Worm (Caenorhabditis elegans) whole organism, mixed stage, embryonic: ENCODE measurements around the gene srg-69.

Source experiments
- M03D4.4 ChIP-seq: sonication (generic microtip); optimal IDR thresholded peaks from 2 replicates; lab custom pipeline; 2017; ENCODE audit warnings: mild to moderate bottlenecking, missing genetic modification characterization, missing compliant biosample characterization
- bed-3 ChIP-seq: fragments of 200-800 bp; sonication (Bioruptor generic); optimal IDR thresholded peaks from 3 replicates; lab custom pipeline; 2018; ENCODE audit warnings: mild to moderate bottlenecking, missing genetic modification characterization, moderate library complexity, missing compliant biosample characterization
- blmp-1 ChIP-seq: fragments of 150-350 bp; optimal IDR thresholded peaks from 2 replicates; lab custom pipeline; 2014; ENCODE audit warnings: missing biosample characterization, missing genetic modification characterization
- ceh-39 ChIP-seq: fragments of 150-350 bp; optimal IDR thresholded peaks from 2 replicates; lab custom pipeline; 2014; ENCODE audit warnings: missing biosample characterization, missing genetic modification characterization
- ceh-43 ChIP-seq: fragments of 200-800 bp; sonication (Bioruptor generic); optimal IDR thresholded peaks from 2 replicates; lab custom pipeline; 2018; ENCODE audit warnings: mild to moderate bottlenecking, missing genetic modification characterization, moderate library complexity, missing compliant biosample characterization
- ceh-83 ChIP-seq: fragments of 200-800 bp; sonication (Bioruptor generic); optimal IDR thresholded peaks from 2 replicates; lab custom pipeline; 2018; ENCODE audit warnings: mild to moderate bottlenecking, missing genetic modification characterization, missing compliant biosample characterization
- ces-1 ChIP-seq: fragments of 150-350 bp; optimal IDR thresholded peaks from 2 replicates; lab custom pipeline; 2014; ENCODE audit warnings: missing biosample characterization, missing genetic modification reagents, missing genetic modification characterization
- cnd-1 ChIP-seq: fragments of 200-800 bp; sonication (Bioruptor generic); optimal IDR thresholded peaks from 2 replicates; lab custom pipeline; 2018; ENCODE audit warnings: mild to moderate bottlenecking, missing genetic modification characterization, missing compliant biosample characterization
- drap-1 ChIP-seq: fragments of 200-800 bp; sonication (Bioruptor generic); optimal IDR thresholded peaks from 3 replicates; lab custom pipeline; 2018; ENCODE audit warnings: mild to moderate bottlenecking, missing genetic modification characterization, missing compliant biosample characterization
- elt-1 ChIP-seq: sonication (generic microtip); optimal IDR thresholded peaks from 2 replicates; lab custom pipeline; 2017; ENCODE audit warnings: missing genetic modification characterization, mild to moderate bottlenecking, missing compliant biosample characterization, antibody characterized with exemption, moderate library complexity, borderline replicate concordance; ENCODE audit not compliant: insufficient read depth
- elt-3 ChIP-seq: fragments of 150-350 bp; optimal IDR thresholded peaks from 2 replicates; lab custom pipeline; 2014; ENCODE audit warnings: missing biosample characterization, missing genetic modification characterization
- flh-1 ChIP-seq: fragments of 200-800 bp; sonication (Bioruptor generic); optimal IDR thresholded peaks from 2 replicates; lab custom pipeline; 2018; ENCODE audit warnings: mild to moderate bottlenecking, missing genetic modification characterization, moderate library complexity, missing compliant biosample characterization
- ham-2 ChIP-seq: fragments of 200-800 bp; sonication (Bioruptor generic); optimal IDR thresholded peaks from 2 replicates; lab custom pipeline; 2018; ENCODE audit warnings: mild to moderate bottlenecking, missing genetic modification characterization, missing compliant biosample characterization
- hlh-1 ChIP-seq: fragments of 150-350 bp; optimal IDR thresholded peaks from 2 replicates; lab custom pipeline; 2014; ENCODE audit warnings: missing biosample characterization, missing genetic modification reagents, missing genetic modification characterization
- lin-13 ChIP-seq: fragments of 150-350 bp; optimal IDR thresholded peaks from 2 replicates; lab custom pipeline; 2014; ENCODE audit warnings: missing biosample characterization, missing genetic modification characterization
- lin-32 ChIP-seq: fragments of 200-800 bp; sonication (Bioruptor generic); optimal IDR thresholded peaks from 2 replicates; lab custom pipeline; 2018; ENCODE audit warnings: mild to moderate bottlenecking, missing genetic modification characterization, missing compliant biosample characterization
- lsy-2 ChIP-seq: fragments of 150-350 bp; optimal IDR thresholded peaks from 2 replicates; lab custom pipeline; 2014; ENCODE audit warnings: missing biosample characterization, missing genetic modification characterization
- mep-1 ChIP-seq: fragments of 150-350 bp; optimal IDR thresholded peaks from 2 replicates; lab custom pipeline; 2017; ENCODE audit warnings: missing biosample characterization, missing genetic modification reagents, missing genetic modification characterization, inconsistent platforms
- mls-2 ChIP-seq: sonication (generic microtip); optimal IDR thresholded peaks from 2 replicates; lab custom pipeline; 2016; ENCODE audit warnings: mild to moderate bottlenecking, missing genetic modification characterization, moderate library complexity, missing compliant biosample characterization
- nhr-12 ChIP-seq: fragments of 150-350 bp; optimal IDR thresholded peaks from 2 replicates; lab custom pipeline; 2014; ENCODE audit warnings: missing biosample characterization, missing genetic modification characterization
- nhr-2 ChIP-seq: fragments of 150-350 bp; optimal IDR thresholded peaks from 2 replicates; lab custom pipeline; 2014; ENCODE audit warnings: missing biosample characterization, missing genetic modification characterization
- nhr-237 ChIP-seq: fragments of 150-350 bp; optimal IDR thresholded peaks from 2 replicates; lab custom pipeline; 2014; ENCODE audit warnings: missing biosample characterization, missing genetic modification characterization
- nhr-76 ChIP-seq: sonication (generic microtip); optimal IDR thresholded peaks from 2 replicates; lab custom pipeline; 2017; ENCODE audit warnings: missing biosample characterization, missing genetic modification characterization
- pha-4 ChIP-seq: fragments of 150-350 bp; optimal IDR thresholded peaks from 2 replicates; lab custom pipeline; 2018; ENCODE audit warnings: missing biosample characterization, missing genetic modification reagents, missing genetic modification characterization
- sem-2 ChIP-seq: fragments of 200-800 bp; sonication (Bioruptor generic); optimal IDR thresholded peaks from 2 replicates; lab custom pipeline; 2018; ENCODE audit warnings: mild to moderate bottlenecking, missing genetic modification characterization, missing compliant biosample characterization
- snpc-4 ChIP-seq: fragments of 150-350 bp; optimal IDR thresholded peaks from 2 replicates; lab custom pipeline; 2014; ENCODE audit warnings: missing biosample characterization, missing genetic modification characterization
- sptf-1 ChIP-seq: sonication (generic microtip); optimal IDR thresholded peaks from 2 replicates; lab custom pipeline; 2017; ENCODE audit warnings: mild to moderate bottlenecking, missing genetic modification characterization, moderate library complexity, missing compliant biosample characterization
- tbx-8 ChIP-seq: fragments of 200-800 bp; sonication (Bioruptor generic); optimal IDR thresholded peaks from 2 replicates; lab custom pipeline; 2018; ENCODE audit warnings: mild to moderate bottlenecking, missing genetic modification characterization, moderate library complexity, missing compliant biosample characterization
- unc-39 ChIP-seq: fragments of 150-350 bp; optimal IDR thresholded peaks from 2 replicates; lab custom pipeline; 2014; ENCODE audit warnings: missing biosample characterization, missing genetic modification characterization
- zip-8 ChIP-seq: fragments of 150-350 bp; optimal IDR thresholded peaks from 2 replicates; lab custom pipeline; 2014; ENCODE audit warnings: missing biosample characterization, missing genetic modification characterization
- ztf-11 ChIP-seq: fragments of 150-350 bp; optimal IDR thresholded peaks from 2 replicates; lab custom pipeline; 2014; ENCODE audit warnings: missing biosample characterization, missing genetic modification characterization

srg-69 gene

ce11 chrII:5310795-5311194, 44.7 kb upstream of the srg-69 start:
- TF ChIP-seq ceh-83 (GFP tag; lab: Kevin White, UChicago), result no peak
- TF ChIP-seq nhr-12 (tag; lab: Kevin White, UChicago), result no peak
- TF ChIP-seq zip-8 (tag; lab: Kevin White, UChicago), result no peak
- TF ChIP-seq ham-2, result no peak
- no peak for TF ChIP-seq nhr-76 (tag; lab: Kevin White, UChicago)
- TF ChIP-seq ceh-43, result no peak
- TF ChIP-seq lsy-2 (tag; lab: Kevin White, UChicago), result no peak
- no peak for TF ChIP-seq mls-2 (tag; lab: Kevin White, UChicago)
- no peak for TF ChIP-seq ces-1 (GFP tag; lab: Kevin White, UChicago)
- no peak for TF ChIP-seq mep-1 (tag; lab: Kevin White, UChicago)

ce11 chrII:5311746-5312145, 43.7 kb upstream of the srg-69 start, which contains the start of gene gcy-12:
Gene gcy-12 (plus strand): TSS chrII:5312046.
- TF ChIP-seq sptf-1 (tag; lab: Kevin White, UChicago) (no peak), lin-32 (GFP tag; lab: Kevin White, UChicago) (no peak), ceh-39 (no peak), lin-13 (tag; lab: Kevin White, UChicago) (no peak), nhr-2 (tag; lab: Kevin White, UChicago) (no peak), ham-2 (no peak), zip-8 (tag; lab: Kevin White, UChicago) (no peak), pha-4 (tag; lab: Kevin White, UChicago) (no peak), nhr-12 (tag; lab: Kevin White, UChicago) (no peak), ceh-83 (GFP tag; lab: Kevin White, UChicago) (no peak), elt-1 (tag; lab: Kevin White, UChicago) (no peak)

ce11 chrII:5320205-5320951, 35.1 kb upstream of the srg-69 start:
- TF ChIP-seq nhr-12 (tag; lab: Kevin White, UChicago), result no peak
- TF ChIP-seq hlh-1, result no peak
- TF ChIP-seq ceh-43, result no peak
- no peak for TF ChIP-seq lsy-2 (tag; lab: Kevin White, UChicago)
- no peak for TF ChIP-seq flh-1 (GFP tag; lab: Kevin White, UChicago)
- peak; percentile 6 for TF ChIP-seq pha-4 (tag; lab: Kevin White, UChicago)

- TF ChIP-seq drap-1 (GFP tag; lab: Kevin White, UChicago), result peak; percentile 51
- peak; percentile 16 for TF ChIP-seq ceh-43
- peak; percentile 70 for TF ChIP-seq elt-3 (tag; lab: Kevin White, UChicago)
- no peak for TF ChIP-seq sem-2 (GFP tag; lab: Kevin White, UChicago)
- TF ChIP-seq ham-2, result peak; percentile 11
- no peak for TF ChIP-seq zip-8 (tag; lab: Kevin White, UChicago)
- peak; percentile 10 for TF ChIP-seq sptf-1 (tag; lab: Kevin White, UChicago)
- TF ChIP-seq unc-39, result no peak
- peak; percentile 61 for TF ChIP-seq mls-2 (tag; lab: Kevin White, UChicago)
- peak; percentile 23 for TF ChIP-seq pha-4 (tag; lab: Kevin White, UChicago)
- TF ChIP-seq nhr-237 (tag; lab: Kevin White, UChicago), result peak; percentile 27
These were observed 33.7 kb upstream of the srg-69 start for ce11 chrII:5321718-5322286.

ce11 chrII:5322732-5323326, 32.7 kb upstream of the srg-69 start, which contains the start of gene vhp-1:
Gene vhp-1 (plus strand): TSS chrII:5323276.
- TF ChIP-seq mls-2 (tag; lab: Kevin White, UChicago) (no peak), ceh-43 (no peak), elt-3 (tag; lab: Kevin White, UChicago) (no peak), cnd-1 (tag; lab: Kevin White, UChicago) (no peak), ztf-11 (tag; lab: Kevin White, UChicago) (no peak), nhr-237 (tag; lab: Kevin White, UChicago) (no peak), flh-1 (GFP tag; lab: Kevin White, UChicago) (no peak), nhr-76 (tag; lab: Kevin White, UChicago) (no peak), M03D4.4 (tag; lab: Kevin White, UChicago) (no peak), tbx-8 (GFP tag; lab: Kevin White, UChicago) (no peak), blmp-1 (tag; lab: Kevin White, UChicago) (no peak), lin-13 (tag; lab: Kevin White, UChicago) (no peak), ham-2 (no peak), bed-3 (GFP tag; lab: Kevin White, UChicago) (no peak), unc-39 (no peak), sem-2 (GFP tag; lab: Kevin White, UChicago) (no peak), snpc-4 (tag; lab: Kevin White, UChicago) (no peak), sptf-1 (tag; lab: Kevin White, UChicago) (no peak)
